Fruit fly (Drosophila melanogaster) whole organism, pupa: ENCODE results near the gene hop.
A peak's percentile ranks its signal among the peaks of the same experiment; 100 is the strongest.

Source experiments
- CG10348 ChIP-seq: fragments of 200-800 bp; sonication (Bioruptor generic); IDR thresholded peaks from 2 replicates; pipeline ENCODE4 v1.3.6; 2022; ENCODE audit warnings: missing biosample characterization, missing genetic modification characterization
- CG12605 ChIP-seq: fragments of 200-800 bp; sonication (Bioruptor generic); IDR thresholded peaks from 2 replicates; pipeline ENCODE4 v1.3.6; 2022; ENCODE audit warnings: missing biosample characterization, missing genetic modification characterization
- CG13204 ChIP-seq: fragments of 200-800 bp; sonication (Bioruptor generic); optimal IDR thresholded peaks from 2 replicates; lab custom pipeline; 2018; ENCODE audit warnings: missing biosample characterization, mild to moderate bottlenecking, missing genetic modification characterization, moderate library complexity
- CG14655 ChIP-seq: fragments of 200-800 bp; sonication (Bioruptor generic); optimal IDR thresholded peaks from 3 replicates; lab custom pipeline; 2017; ENCODE audit warnings: mild to moderate bottlenecking, missing biosample characterization, missing genetic modification reagents, missing genetic modification characterization
- CG15710 ChIP-seq: fragments of 200-800 bp; sonication (Bioruptor generic); optimal IDR thresholded peaks from 2 replicates; lab custom pipeline; 2018; ENCODE audit warnings: missing biosample characterization, mild to moderate bottlenecking, missing genetic modification characterization, moderate library complexity
- CG17806 ChIP-seq: fragments of 200-800 bp; sonication (Bioruptor generic); optimal IDR thresholded peaks from 2 replicates; lab custom pipeline; 2018; ENCODE audit warnings: missing biosample characterization, mild to moderate bottlenecking, missing genetic modification characterization, moderate library complexity
- CG32121 ChIP-seq: fragments of 200-800 bp; sonication (Bioruptor generic); IDR thresholded peaks from 2 replicates; pipeline ENCODE4 v1.3.6; 2022; ENCODE audit warnings: missing biosample characterization, missing genetic modification characterization
- CG34367 ChIP-seq: fragments of 200-800 bp; sonication (Bioruptor generic); optimal IDR thresholded peaks from 2 replicates; lab custom pipeline; 2018; ENCODE audit warnings: missing biosample characterization, mild to moderate bottlenecking, missing genetic modification characterization
- CG4496 ChIP-seq: fragments of 200-800 bp; sonication (Bioruptor generic); IDR thresholded peaks from 3 replicates; pipeline ENCODE4 v1.3.6; 2022; ENCODE audit warnings: missing biosample characterization, missing genetic modification characterization
- CG8159 ChIP-seq: fragments of 200-800 bp; sonication (Bioruptor generic); optimal IDR thresholded peaks from 3 replicates; lab custom pipeline; 2018; ENCODE audit warnings: missing biosample characterization, mild to moderate bottlenecking, missing genetic modification characterization, moderate library complexity
- CG8301 ChIP-seq: fragments of 200-800 bp; sonication (Bioruptor generic); optimal IDR thresholded peaks from 2 replicates; lab custom pipeline; 2018; ENCODE audit warnings: missing biosample characterization, mild to moderate bottlenecking, missing genetic modification characterization
- CG9948 ChIP-seq: fragments of 200-800 bp; sonication (Bioruptor generic); optimal IDR thresholded peaks from 2 replicates; lab custom pipeline; 2018; ENCODE audit warnings: missing biosample characterization, mild to moderate bottlenecking, missing genetic modification characterization, moderate library complexity
- D1 ChIP-seq: fragments of 200-800 bp; sonication (Bioruptor generic); optimal IDR thresholded peaks from 2 replicates; lab custom pipeline; 2018; ENCODE audit warnings: missing biosample characterization, mild to moderate bottlenecking, missing genetic modification characterization, moderate library complexity
- EcR ChIP-seq: fragments of 200-800 bp; sonication (Bioruptor generic); optimal IDR thresholded peaks from 3 replicates; lab custom pipeline; 2019; ENCODE audit warnings: missing biosample characterization, missing genetic modification characterization, mild to moderate bottlenecking, moderate library complexity, missing genetic modification reagents
- Ets98B ChIP-seq: fragments of 200-800 bp; sonication (Bioruptor generic); IDR thresholded peaks from 2 replicates; pipeline ENCODE4 v1.3.6; 2022; ENCODE audit warnings: missing biosample characterization, missing genetic modification characterization
- Pif1A ChIP-seq: fragments of 200-800 bp; sonication (Bioruptor generic); optimal IDR thresholded peaks from 3 replicates; lab custom pipeline; 2016; ENCODE audit warnings: missing biosample characterization, missing genetic modification characterization
- Pif1B ChIP-seq: fragments of 200-800 bp; sonication (Bioruptor generic); optimal IDR thresholded peaks from 3 replicates; lab custom pipeline; 2016; ENCODE audit warnings: missing biosample characterization, missing genetic modification characterization
- Snoo ChIP-seq: fragments of 200-800 bp; sonication (Bioruptor generic); optimal IDR thresholded peaks from 3 replicates; lab custom pipeline; 2017; ENCODE audit warnings: missing biosample characterization, mild to moderate bottlenecking, missing genetic modification characterization, inconsistent platforms
- fd96Ca ChIP-seq: fragments of 200-800 bp; sonication (Bioruptor generic); IDR thresholded peaks from 3 replicates; pipeline ENCODE4 v1.3.6; 2022; ENCODE audit warnings: missing biosample characterization, missing genetic modification characterization
- gl ChIP-seq: fragments of 200-800 bp; sonication (Bioruptor generic); optimal IDR thresholded peaks from 2 replicates; lab custom pipeline; 2018; ENCODE audit warnings: missing biosample characterization, mild to moderate bottlenecking, missing genetic modification characterization
- rn ChIP-seq: fragments of 200-800 bp; sonication (Bioruptor generic); IDR thresholded peaks from 2 replicates; pipeline ENCODE4 v1.3.6; 2022; ENCODE audit warnings: missing biosample characterization, missing genetic modification characterization

hop gene

dm6 chrX:11367783-11368509 is at the start of gene hop, which contains the start of gene Tim8:
Gene hop, minus strand, starts transcription at chrX:11368098.
Gene Tim8, plus strand, starts transcription at chrX:11368445.
- TF ChIP-seq CG9948 (tag; lab: Kevin White, UChicago) (no peak), CG8159 (tag; lab: Kevin White, UChicago) (no peak), Pif1B (GFP tag; lab: Kevin White, UChicago) (no peak), CG14655 (GFP tag; lab: Kevin White, UChicago) (no peak)

DNA sequence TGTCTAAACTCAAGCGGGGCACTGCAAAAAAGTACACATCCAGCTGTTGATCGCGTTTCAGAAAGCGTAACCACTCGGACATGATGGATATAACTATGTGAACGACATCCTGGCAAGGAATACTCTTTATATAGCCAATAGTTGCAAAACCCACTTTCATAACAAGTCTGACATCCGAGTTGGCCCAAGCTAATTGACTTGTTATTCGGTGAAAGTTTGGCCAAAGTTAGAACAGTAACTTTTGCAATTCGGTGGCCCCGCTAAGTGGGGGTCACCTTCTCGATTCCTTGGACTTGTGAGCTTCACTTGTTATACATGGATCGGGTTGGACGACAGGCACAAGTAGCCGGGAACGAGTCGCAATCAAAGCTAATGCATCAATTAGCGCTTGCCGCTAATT is 49.4 kb upstream of the hop start, which contains the start of the genes Gr10a and Or10a:
Gr10a (minus strand) TSS at position 101 of the 400 bp plus-strand sequence.
Or10a (minus strand) TSS at position 101 of the 400 bp plus-strand sequence.
- no peak for TF ChIP-seq D1 (tag; lab: Kevin White, UChicago)
- no peak for TF ChIP-seq Snoo (tag; lab: Kevin White, UChicago)
- TF ChIP-seq CG32121 (GFP tag; lab: Robert Waterston, UW), result no peak
- TF ChIP-seq Ets98B (GFP tag; lab: Robert Waterston, UW), result no peak
- TF ChIP-seq CG8159 (tag; lab: Kevin White, UChicago), result no peak
- TF ChIP-seq Pif1A, result no peak
- no peak for TF ChIP-seq CG10348
- TF ChIP-seq CG34367 (tag; lab: Kevin White, UChicago), result no peak
- TF ChIP-seq CG12605, result no peak
- TF ChIP-seq fd96Ca, result no peak
- TF ChIP-seq CG15710, result no peak
- no peak for TF ChIP-seq gl (tag; lab: Kevin White, UChicago)
- TF ChIP-seq rn (GFP tag; lab: Robert Waterston, UW), result no peak
- TF ChIP-seq CG13204 (GFP tag; lab: Kevin White, UChicago), result no peak
- TF ChIP-seq CG14655 (GFP tag; lab: Kevin White, UChicago), result no peak
- no peak for TF ChIP-seq CG4496
- TF ChIP-seq EcR, result no peak
- no peak for TF ChIP-seq Pif1B (GFP tag; lab: Kevin White, UChicago)
- no peak for TF ChIP-seq CG17806 (tag; lab: Kevin White, UChicago)

DNA sequence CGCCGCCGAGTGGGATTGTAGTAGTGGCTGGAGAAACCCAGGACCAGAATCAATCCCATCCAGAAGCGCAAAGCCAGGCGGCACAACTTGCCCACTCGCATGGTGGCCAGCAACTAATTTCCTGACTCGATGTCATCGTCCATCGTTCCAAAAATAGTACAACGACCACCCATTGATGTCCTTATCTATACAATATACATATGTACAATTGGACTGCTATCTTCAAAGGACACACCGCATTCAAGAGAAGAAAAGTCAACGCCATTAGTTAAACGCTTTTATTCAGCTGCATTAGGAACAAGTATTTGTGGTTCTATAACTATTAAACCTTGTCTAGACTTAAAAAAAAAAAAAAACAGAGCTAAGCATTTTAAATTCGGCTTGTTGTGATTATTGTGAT is 45.2 kb upstream of the hop start, which contains the start of gene Gr10b:
Gr10b (minus strand) TSS at position 101 of the 400 bp plus-strand sequence.
- no peak for TF ChIP-seq rn (GFP tag; lab: Robert Waterston, UW)
- no peak for TF ChIP-seq D1 (tag; lab: Kevin White, UChicago)
- no peak for TF ChIP-seq CG14655 (GFP tag; lab: Kevin White, UChicago)
- TF ChIP-seq Pif1A, result no peak
- no peak for TF ChIP-seq CG8159 (tag; lab: Kevin White, UChicago)

dm6 chrX:11409647-11410046 is 41.7 kb upstream of the hop start, which contains the start of gene CG15196:
Gene CG15196, plus strand, starts transcription at chrX:11409947.
- TF ChIP-seq Pif1A (no peak), fd96Ca (no peak), CG32121 (GFP tag; lab: Robert Waterston, UW) (no peak), Snoo (tag; lab: Kevin White, UChicago) (no peak), CG12605 (no peak)

- TF ChIP-seq CG15710 (no peak), Snoo (tag; lab: Kevin White, UChicago) (no peak), EcR (no peak), CG4496 (no peak), CG8159 (tag; lab: Kevin White, UChicago) (no peak), CG17806 (tag; lab: Kevin White, UChicago) (no peak), CG10348 (no peak), CG8301 (tag; lab: Kevin White, UChicago) (no peak), Pif1A (no peak), Pif1B (GFP tag; lab: Kevin White, UChicago) (no peak), gl (tag; lab: Kevin White, UChicago) (no peak), fd96Ca (no peak), CG14655 (GFP tag; lab: Kevin White, UChicago) (no peak), CG9948 (tag; lab: Kevin White, UChicago) (no peak), D1 (tag; lab: Kevin White, UChicago) (no peak), rn (GFP tag; lab: Robert Waterston, UW) (no peak), Ets98B (GFP tag; lab: Robert Waterston, UW) (no peak), CG13204 (GFP tag; lab: Kevin White, UChicago) (no peak), CG32121 (GFP tag; lab: Robert Waterston, UW) (no peak), CG34367 (tag; lab: Kevin White, UChicago) (no peak)
These were observed 36.3 kb upstream of the hop start for dm6 chrX:11404247-11404646.

DNA sequence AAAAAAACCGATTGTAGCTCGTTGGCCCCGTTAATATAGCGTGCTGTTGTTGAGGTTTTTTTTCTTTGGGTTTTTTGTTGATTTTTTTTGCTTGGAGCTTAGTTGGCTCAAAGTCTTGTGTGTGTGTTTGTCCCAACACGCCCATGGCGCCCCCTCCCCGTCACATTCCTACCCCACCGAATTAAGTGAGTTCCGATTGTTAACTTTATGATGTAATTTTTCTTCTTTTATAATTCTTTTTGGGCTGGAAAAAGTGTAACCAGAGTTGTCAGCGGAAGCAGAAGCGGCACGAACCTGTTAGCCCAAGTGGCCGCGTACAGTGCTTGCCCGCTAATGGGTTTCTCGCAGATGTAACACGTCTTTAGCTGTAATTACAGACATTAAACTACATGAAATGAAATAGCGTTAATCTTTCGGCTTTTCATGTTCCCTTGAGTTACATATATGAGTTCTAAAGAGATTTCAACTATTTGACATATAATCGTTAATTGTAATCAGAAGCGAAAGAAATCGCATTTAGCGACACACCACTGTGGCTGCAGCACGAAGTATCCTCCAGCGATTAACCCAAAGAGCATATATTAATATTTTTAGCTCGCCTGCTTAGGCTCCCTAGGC is 25.2 kb upstream of the hop start:
- no peak for TF ChIP-seq fd96Ca
- TF ChIP-seq Ets98B (GFP tag; lab: Robert Waterston, UW), result no peak
- peak; percentile 50; the same call in 1 of the 2 replicates for TF ChIP-seq CG32121 (GFP tag; lab: Robert Waterston, UW)
- no peak for TF ChIP-seq CG10348
- no peak for TF ChIP-seq Pif1B (GFP tag; lab: Kevin White, UChicago)
- no peak for TF ChIP-seq gl (tag; lab: Kevin White, UChicago)
- no peak for TF ChIP-seq CG8159 (tag; lab: Kevin White, UChicago)
- TF ChIP-seq CG4496, result 0 out of 3 replicates have a peak, but pooled peaks have one; percentile 11
- no peak for TF ChIP-seq D1 (tag; lab: Kevin White, UChicago)
- no peak for TF ChIP-seq CG17806 (tag; lab: Kevin White, UChicago)
- no peak for TF ChIP-seq Snoo (tag; lab: Kevin White, UChicago)
- no peak for TF ChIP-seq CG12605
- no peak for TF ChIP-seq CG34367 (tag; lab: Kevin White, UChicago)
- TF ChIP-seq rn (GFP tag; lab: Robert Waterston, UW), result no peak
- TF ChIP-seq CG14655 (GFP tag; lab: Kevin White, UChicago), result no peak
